Worm (Caenorhabditis elegans) whole organism, L4 larva: ENCODE results near the gene F09E5.8.

ENCODE experiments used
- F26F4.8 ChIP-seq: fragments of 200-800 bp; sonication (Bioruptor generic); conservative IDR thresholded peaks from 2 replicates; pipeline ENCODE4 v1.3.6; 2022; ENCODE audit warnings: missing genetic modification characterization, missing compliant biosample characterization
- R02D3.7 ChIP-seq: fragments of 150-350 bp; sonication (generic microtip); optimal IDR thresholded peaks from 3 replicates; lab custom pipeline; 2014; ENCODE audit warnings: missing biosample characterization, missing genetic modification characterization
- T20F7.1 ChIP-seq: fragments of 200-800 bp; sonication (Bioruptor generic); optimal IDR thresholded peaks from 2 replicates; lab custom pipeline; 2018; ENCODE audit warnings: mild to moderate bottlenecking, missing genetic modification characterization, missing compliant biosample characterization
- Y75B8A.6 ChIP-seq: fragments of 200-800 bp; sonication (Bioruptor generic); IDR thresholded peaks from 2 replicates; pipeline ENCODE4 v1.3.6; 2022; ENCODE audit warnings: missing genetic modification reagents, missing genetic modification characterization, missing compliant biosample characterization
- ZK337.2 ChIP-seq: fragments of 200-800 bp; sonication (Bioruptor generic); IDR thresholded peaks from 2 replicates; pipeline ENCODE4 v1.3.6; 2022; ENCODE audit warnings: missing genetic modification reagents, missing genetic modification characterization, missing compliant biosample characterization
- aha-1 ChIP-seq: fragments of 150-350 bp; peaks from one replicate; lab custom pipeline; 2014; ENCODE audit warnings: missing biosample characterization, missing genetic modification characterization
- ama-1 ChIP-seq: fragments of 150-350 bp; optimal IDR thresholded peaks from 2 replicates; lab custom pipeline; 2014; ENCODE audit warnings: inconsistent platforms, mixed read lengths
- arid-1 ChIP-seq: fragments of 200-800 bp; sonication (Bioruptor generic); conservative IDR thresholded peaks from 2 replicates; pipeline ENCODE4 v1.3.6; 2022; ENCODE audit warnings: missing genetic modification reagents, missing genetic modification characterization, missing compliant biosample characterization
- attf-4 ChIP-seq: sonication (generic microtip); optimal IDR thresholded peaks from 3 replicates; lab custom pipeline; 2017; ENCODE audit warnings: missing biosample characterization, missing genetic modification characterization
- daf-16 ChIP-seq, 3 experiments: sonication (generic microtip); optimal IDR thresholded peaks; 2 replicates each; lab custom pipeline; 2016 to 2017; ENCODE audit warnings: missing genetic modification characterization in 3 of 3, missing genetic modification reagents in 3 of 3, mild to moderate bottlenecking in 2 of 3, missing compliant biosample characterization in 2 of 3, missing biosample characterization in 1 of 3, moderate library complexity in 1 of 3
- daf-8 ChIP-seq: fragments of 200-800 bp; sonication (Bioruptor generic); IDR thresholded peaks from 2 replicates; pipeline ENCODE4 v1.3.6; 2022; ENCODE audit warnings: missing genetic modification characterization, missing compliant biosample characterization
- dmd-6 ChIP-seq: fragments of 200-800 bp; sonication (Bioruptor generic); IDR thresholded peaks from 2 replicates; pipeline ENCODE4 v1.3.6; 2022; ENCODE audit warnings: missing genetic modification reagents, missing genetic modification characterization, missing compliant biosample characterization
- dmd-8 ChIP-seq: fragments of 200-800 bp; sonication (Bioruptor generic); IDR thresholded peaks from 2 replicates; pipeline ENCODE4 v1.3.6; 2022; ENCODE audit warnings: missing genetic modification characterization, missing compliant biosample characterization
- dpl-1 ChIP-seq: fragments of 150-350 bp; optimal IDR thresholded peaks from 2 replicates; lab custom pipeline; 2014; ENCODE audit warnings: missing biosample characterization, missing genetic modification reagents, missing genetic modification characterization
- duxl-1 ChIP-seq: sonication (generic microtip); optimal IDR thresholded peaks from 2 replicates; lab custom pipeline; 2016; ENCODE audit warnings: mild to moderate bottlenecking, missing genetic modification characterization, moderate library complexity, missing compliant biosample characterization; ENCODE audit not compliant: poor library complexity
- fkh-10 ChIP-seq: fragments of 150-350 bp; optimal IDR thresholded peaks from 2 replicates; lab custom pipeline; 2014; ENCODE audit warnings: missing biosample characterization, missing genetic modification reagents, missing genetic modification characterization
- hif-1 ChIP-seq, 2 experiments: sonication (generic microtip); optimal IDR thresholded peaks; 2 replicates each; lab custom pipeline; 2016 to 2017; ENCODE audit warnings: missing compliant biosample characterization in 2 of 2, missing genetic modification characterization in 2 of 2, missing genetic modification reagents in 2 of 2, missing genotype in 2 of 2, mild to moderate bottlenecking in 1 of 2
- hlh-30 ChIP-seq: sonication (generic microtip); optimal IDR thresholded peaks from 2 replicates; lab custom pipeline; 2017; ENCODE audit warnings: antibody characterized with exemption, mild to moderate bottlenecking, missing genetic modification characterization, missing compliant biosample characterization; ENCODE audit not compliant: insufficient read depth
- hmg-1.1 ChIP-seq: fragments of 200-800 bp; sonication (Bioruptor generic); IDR thresholded peaks from 2 replicates; pipeline ENCODE4 v1.3.6; 2022; ENCODE audit warnings: missing genetic modification reagents, missing genetic modification characterization, missing compliant biosample characterization
- lin-1 ChIP-seq: fragments of 200-800 bp; sonication (Bioruptor generic); IDR thresholded peaks from 2 replicates; pipeline ENCODE4 v1.3.6; 2022; ENCODE audit warnings: missing genetic modification reagents, missing genetic modification characterization, missing compliant biosample characterization
- lin-13 ChIP-seq: fragments of 150-350 bp; optimal IDR thresholded peaks from 2 replicates; lab custom pipeline; 2014; ENCODE audit warnings: missing biosample characterization, missing genetic modification reagents, missing genetic modification characterization
- lin-38 ChIP-seq: fragments of 200-800 bp; sonication (Bioruptor generic); IDR thresholded peaks from 2 replicates; pipeline ENCODE4 v1.3.6; 2022; ENCODE audit warnings: missing genetic modification reagents, missing genetic modification characterization, missing compliant biosample characterization
- lin-39 ChIP-seq: fragments of 150-350 bp; optimal IDR thresholded peaks from 2 replicates; lab custom pipeline; 2014; ENCODE audit warnings: missing biosample characterization, missing genetic modification reagents, missing genetic modification characterization
- lsy-2 ChIP-seq, 2 experiments: fragments of 150-350 bp in 1 of 2; sonication (generic microtip) in 1 of 2; optimal IDR thresholded peaks; 2 replicates each; lab custom pipeline; 2014 to 2017; ENCODE audit warnings: missing biosample characterization in 2 of 2, missing genetic modification characterization in 2 of 2
- madf-5 ChIP-seq, 2 experiments: fragments of 200-800 bp; sonication (Bioruptor generic); IDR thresholded peaks; 2 replicates each; pipeline ENCODE4 v1.3.6; 2022; ENCODE audit warnings: missing compliant biosample characterization in 2 of 2, missing genetic modification characterization in 2 of 2
- madf-9 ChIP-seq: fragments of 200-800 bp; sonication (Bioruptor generic); conservative IDR thresholded peaks from 2 replicates; pipeline ENCODE4 v1.3.6; 2022; ENCODE audit warnings: missing genetic modification reagents, missing genetic modification characterization, missing compliant biosample characterization
- mdl-1 ChIP-seq, 2 experiments: fragments of 150-350 bp in 1 of 2; sonication (generic microtip) in 1 of 2; optimal IDR thresholded peaks; 2 replicates each; lab custom pipeline; 2014 to 2017; ENCODE audit warnings: missing biosample characterization in 2 of 2, missing genetic modification characterization in 2 of 2
- mdt-29 ChIP-seq: fragments of 200-800 bp; sonication (Bioruptor generic); IDR thresholded peaks from 2 replicates; pipeline ENCODE4 v1.3.6; 2022; ENCODE audit warnings: missing genetic modification reagents, missing genetic modification characterization, missing compliant biosample characterization
- mes-2 ChIP-seq: sonication (generic microtip); optimal IDR thresholded peaks from 2 replicates; lab custom pipeline; 2016; ENCODE audit warnings: missing genotype, mild to moderate bottlenecking, missing genetic modification characterization, missing compliant biosample characterization; ENCODE audit not compliant: poor library complexity, severe bottlenecking
- nhr-237 ChIP-seq: sonication (generic microtip); optimal IDR thresholded peaks from 2 replicates; lab custom pipeline; 2017; ENCODE audit warnings: missing biosample characterization, missing genetic modification characterization
- nhr-28 ChIP-seq: fragments of 150-350 bp; optimal IDR thresholded peaks from 2 replicates; lab custom pipeline; 2014; ENCODE audit warnings: missing biosample characterization, missing genetic modification characterization
- nhr-41 ChIP-seq: fragments of 200-800 bp; sonication (Bioruptor generic); IDR thresholded peaks from 2 replicates; pipeline ENCODE4 v1.3.6; 2022; ENCODE audit warnings: missing genetic modification reagents, missing genetic modification characterization, missing compliant biosample characterization
- nhr-6 ChIP-seq: fragments of 150-350 bp; optimal IDR thresholded peaks from 2 replicates; lab custom pipeline; 2014; ENCODE audit warnings: missing biosample characterization, missing genetic modification characterization
- nhr-77 ChIP-seq: fragments of 150-350 bp; optimal IDR thresholded peaks from 2 replicates; lab custom pipeline; 2014; ENCODE audit warnings: missing biosample characterization, missing genetic modification characterization
- pqm-1 ChIP-seq: sonication (generic microtip); optimal IDR thresholded peaks from 2 replicates; lab custom pipeline; 2017; ENCODE audit warnings: missing biosample characterization, missing genetic modification characterization
- rbr-2 ChIP-seq: sonication (generic microtip); optimal IDR thresholded peaks from 2 replicates; lab custom pipeline; 2016; ENCODE audit warnings: missing genotype, missing genetic modification characterization, missing compliant biosample characterization
- snpc-1.2 ChIP-seq: fragments of 200-800 bp; sonication (Bioruptor generic); IDR thresholded peaks from 2 replicates; pipeline ENCODE4 v1.3.6; 2022; ENCODE audit warnings: missing genetic modification reagents, missing genetic modification characterization, missing compliant biosample characterization
- spr-1 ChIP-seq: sonication (generic microtip); optimal IDR thresholded peaks from 2 replicates; lab custom pipeline; 2016; ENCODE audit warnings: mild to moderate bottlenecking, missing genetic modification characterization, missing compliant biosample characterization
- spr-3 ChIP-seq: fragments of 200-800 bp; sonication (Bioruptor generic); optimal IDR thresholded peaks from 2 replicates; lab custom pipeline; 2018; ENCODE audit warnings: mild to moderate bottlenecking, missing genetic modification characterization, missing compliant biosample characterization
- tra-1 ChIP-seq: fragments of 200-800 bp; sonication (Bioruptor generic); IDR thresholded peaks from 2 replicates; pipeline ENCODE4 v1.3.6; 2022; ENCODE audit warnings: missing genetic modification reagents, missing genetic modification characterization, missing compliant biosample characterization
- zfp-3 ChIP-seq: fragments of 200-800 bp; sonication (Bioruptor generic); conservative IDR thresholded peaks from 2 replicates; pipeline ENCODE4 v1.3.6; 2022; ENCODE audit warnings: missing genetic modification reagents, missing genetic modification characterization, missing compliant biosample characterization
- zip-2 ChIP-seq: fragments of 150-350 bp; optimal IDR thresholded peaks from 2 replicates; lab custom pipeline; 2014; ENCODE audit warnings: missing biosample characterization, missing genetic modification characterization
- ztf-7 ChIP-seq: fragments of 150-350 bp; optimal IDR thresholded peaks from 2 replicates; lab custom pipeline; 2014; ENCODE audit warnings: missing biosample characterization, missing genetic modification characterization

The F09E5.8 gene

ce11 chrII:5379614-5380077 is 29.2 kb downstream of the F09E5.8 start, which contains the start of gene pkc-3 (continued):
- TF ChIP-seq lin-13 (GFP tag; lab: Kevin White, UChicago) (peak; percentile 54), dmd-8 (GFP tag; lab: Robert Waterston, UW) (0 out of 2 replicates have a peak, but pooled peaks have one; percentile 52), pqm-1 (tag; lab: Kevin White, UChicago) (peak; percentile 71), aha-1 (peak; percentile 99), nhr-237 (tag; lab: Kevin White, UChicago) (no peak), spr-3 (peak; percentile 42), lin-1 (GFP tag; lab: Robert Waterston, UW) (0 out of 2 replicates have a peak, but pooled peaks have one; percentile 53), mes-2 (tag; lab: Kevin White, UChicago) (peak; percentile 67), madf-5 (GFP tag; IDR thresholded peaks at IDR 0.05; lab: Robert Waterston, UW) (no peak), lin-38 (GFP tag; lab: Robert Waterston, UW) (peak; percentile 79), spr-1 (tag; lab: Kevin White, UChicago) (peak; percentile 51), attf-4 (tag; lab: Kevin White, UChicago) (no peak), arid-1 (GFP tag; lab: Robert Waterston, UW) (0 out of 2 replicates have a peak, but pooled peaks have one; percentile 25), daf-16 (GFP tag; optimal IDR thresholded peaks at IDR 0.05; lab: Kevin White, UChicago) (peak in 1 of 2 experiments; percentile 16), daf-16 (tag; optimal IDR thresholded peaks at IDR 0.05; lab: Kevin White, UChicago) (peak; percentile 72), zip-2 (tag; lab: Kevin White, UChicago) (no peak), nhr-41 (GFP tag; lab: Robert Waterston, UW) (peak; percentile 87), mdl-1 (tag; optimal IDR thresholded peaks at IDR 0.05; lab: Kevin White, UChicago) (peak; percentile 7 to 47), snpc-1.2 (peak; percentile 58; the same call in 1 of the 2 replicates), nhr-28 (peak; percentile 93), daf-8 (no peak), fkh-10 (GFP tag; lab: Kevin White, UChicago) (no peak), rbr-2 (tag; lab: Kevin White, UChicago) (peak; percentile 46), T20F7.1 (GFP tag; lab: Kevin White, UChicago) (peak; percentile 76), madf-9 (peak; percentile 35; the same call in 1 of the 2 replicates), hlh-30 (tag; lab: Kevin White, UChicago) (peak; percentile 83), zfp-3 (GFP tag; lab: Robert Waterston, UW) (peak; percentile 61; the same call in 1 of the 2 replicates), dmd-6 (GFP tag; lab: Robert Waterston, UW) (peak; percentile 52), lin-39 (tag; lab: Kevin White, UChicago) (no peak), dpl-1 (peak; percentile 38), F26F4.8 (GFP tag; lab: Robert Waterston, UW) (no peak), tra-1 (GFP tag; lab: Robert Waterston, UW) (no peak), hmg-1.1 (GFP tag; lab: Robert Waterston, UW) (peak; percentile 52; the same call in 1 of the 2 replicates), R02D3.7 (tag; lab: Kevin White, UChicago) (no peak), nhr-6 (tag; lab: Kevin White, UChicago) (peak; percentile 93), ama-1 (lab: Kevin White, UChicago) (peak; percentile 70), duxl-1 (tag; lab: Kevin White, UChicago) (peak; percentile 50), hif-1 (tag; optimal IDR thresholded peaks at IDR 0.05; lab: Kevin White, UChicago) (peak; percentile 22), Y75B8A.6 (GFP tag; lab: Robert Waterston, UW) (0 out of 2 replicates have a peak, but pooled peaks have one; percentile 27), ztf-7 (tag; lab: Kevin White, UChicago) (no peak), lsy-2 (tag; optimal IDR thresholded peaks at IDR 0.05; lab: Kevin White, UChicago) (peak; percentile 40 to 74), ZK337.2 (GFP tag; lab: Robert Waterston, UW) (no peak), nhr-77 (peak; percentile 89), mdt-29 (0 out of 2 replicates have a peak, but pooled peaks have one; percentile 20)
